Worm (Caenorhabditis elegans) whole organism, young adult: ENCODE data around the gene D1025.10.

Experiments
- F39B2.1 ChIP-seq: fragments of 200-800 bp; sonication (Bioruptor generic); IDR thresholded peaks from 2 replicates; pipeline ENCODE4 v1.3.6; 2022; ENCODE audit warnings: missing genetic modification reagents, missing genetic modification characterization, missing compliant biosample characterization
- ama-1 ChIP-seq, 3 experiments: fragments of 150-350 bp in 1 of 3; sonication (generic microtip) in 2 of 3; optimal IDR thresholded peaks; 2 replicates each; lab custom pipeline; 2014 to 2018; ENCODE audit warnings: missing biosample characterization in 2 of 3, missing genetic modification characterization in 2 of 3, missing genetic modification reagents in 2 of 3
- ceh-27 ChIP-seq: fragments of 200-800 bp; sonication (Bioruptor generic); optimal IDR thresholded peaks from 2 replicates; lab custom pipeline; 2018; ENCODE audit warnings: mild to moderate bottlenecking, missing genetic modification characterization, moderate library complexity, missing compliant biosample characterization
- ceh-40 ChIP-seq: fragments of 200-800 bp; sonication (Bioruptor generic); IDR thresholded peaks from 2 replicates; pipeline ENCODE4 v1.3.6; 2022; ENCODE audit warnings: missing genetic modification characterization, missing compliant biosample characterization
- chd-7 ChIP-seq: sonication (generic microtip); optimal IDR thresholded peaks from 2 replicates; lab custom pipeline; 2016; ENCODE audit warnings: mild to moderate bottlenecking, missing genetic modification characterization, moderate library complexity, missing compliant biosample characterization
- fkh-3 ChIP-seq: sonication (generic microtip); optimal IDR thresholded peaks from 2 replicates; lab custom pipeline; 2016; ENCODE audit warnings: mild to moderate bottlenecking, missing genetic modification characterization, missing compliant biosample characterization
- nfya-2 ChIP-seq: fragments of 200-800 bp; sonication (Bioruptor generic); IDR thresholded peaks from 2 replicates; pipeline ENCODE4 v1.3.6; 2022; ENCODE audit warnings: missing genetic modification reagents, missing genetic modification characterization, missing compliant biosample characterization
- nhr-120 ChIP-seq: fragments of 200-800 bp; sonication (Bioruptor generic); IDR thresholded peaks from 2 replicates; pipeline ENCODE4 v1.3.6; 2022; ENCODE audit warnings: missing genetic modification characterization, missing compliant biosample characterization
- nhr-90 ChIP-seq: sonication (generic microtip); optimal IDR thresholded peaks from 2 replicates; lab custom pipeline; 2016; ENCODE audit warnings: missing genotype, mild to moderate bottlenecking, missing genetic modification characterization, missing compliant biosample characterization
- tbx-9 ChIP-seq: sonication (generic microtip); optimal IDR thresholded peaks from 2 replicates; lab custom pipeline; 2016; ENCODE audit warnings: borderline replicate concordance, missing genetic modification characterization, inconsistent platforms, missing compliant biosample characterization
- tlf-1 ChIP-seq: fragments of 200-800 bp; sonication (Bioruptor generic); optimal IDR thresholded peaks from 2 replicates; lab custom pipeline; 2018; ENCODE audit warnings: mild to moderate bottlenecking, missing genetic modification characterization, missing compliant biosample characterization
- unc-130 ChIP-seq: sonication (generic microtip); optimal IDR thresholded peaks from 2 replicates; lab custom pipeline; 2016; ENCODE audit warnings: missing genetic modification reagents, missing genetic modification characterization, missing compliant biosample characterization

DNA sequence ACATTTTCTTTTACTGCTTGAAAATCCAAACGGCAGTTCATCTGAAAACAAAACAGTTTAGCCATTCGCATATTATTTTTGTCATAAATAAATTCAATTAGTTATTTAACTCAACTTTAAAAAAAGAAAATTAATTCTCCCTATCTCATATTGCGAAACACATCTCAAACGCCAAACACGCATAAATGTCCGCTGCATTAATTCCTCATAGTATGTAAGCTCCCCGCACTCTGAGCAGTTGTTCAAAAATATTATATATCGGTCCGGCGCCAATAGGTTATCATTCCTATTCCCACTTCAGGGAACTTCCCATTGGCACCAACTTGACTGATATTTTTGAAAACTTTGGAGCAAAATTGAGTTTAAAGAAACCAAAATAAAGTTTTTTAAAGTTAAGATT is 38.5 kb upstream of the D1025.10 start:
- TF ChIP-seq ama-1 (optimal IDR thresholded peaks at IDR 0.05; lab: Kevin White, UChicago) (no peak), ama-1 (GFP tag; optimal IDR thresholded peaks at IDR 0.05; lab: Kevin White, UChicago) (no peak), ceh-27 (GFP tag; lab: Kevin White, UChicago) (no peak), nfya-2 (no peak), nhr-120 (GFP tag; lab: Robert Waterston, UW) (no peak), unc-130 (GFP tag; lab: Kevin White, UChicago) (no peak), chd-7 (tag; lab: Kevin White, UChicago) (no peak), F39B2.1 (no peak), nhr-90 (tag; lab: Kevin White, UChicago) (no peak), ceh-40 (no peak), tlf-1 (GFP tag; lab: Kevin White, UChicago) (no peak), fkh-3 (no peak), tbx-9 (tag; lab: Kevin White, UChicago) (no peak)
